Fruit fly (Drosophila melanogaster): ENCODE results near the gene Twdlalpha.

The Twdlalpha gene

dm6 chrX:16751579-16752156 is 9.0 kb downstream of the Twdlalpha start, which contains the start of gene goe:
goe (minus strand) TSS chrX:16751910.
- TF ChIP-seq CG8478 (optimal IDR thresholded peaks at IDR 0.05), result no peak
- peak; percentile 18 to 63 for TF ChIP-seq CTCF (optimal IDR thresholded peaks at IDR 0.05)

dm6 chrX:16753066-16753465 is 10.4 kb downstream of the Twdlalpha start:
- TF ChIP-seq CG8478 (optimal IDR thresholded peaks at IDR 0.05) (no peak), CTCF (optimal IDR thresholded peaks at IDR 0.05) (peak in 1 of 2 experiments; percentile 47)

dm6 chrX:16757645-16758044 is 15.0 kb downstream of the Twdlalpha start:
- TF ChIP-seq CG8478 (optimal IDR thresholded peaks at IDR 0.05) (no peak), CTCF (optimal IDR thresholded peaks at IDR 0.05) (no peak)

- TF ChIP-seq CG8478 (optimal IDR thresholded peaks at IDR 0.05) (no peak), CTCF (optimal IDR thresholded peaks at IDR 0.05) (no peak)
Observed at dm6 chrX:16760542-16760941, 17.9 kb downstream of the Twdlalpha start.

dm6 chrX:16761531-16761930 is 18.9 kb downstream of the Twdlalpha start:
- TF ChIP-seq CTCF (optimal IDR thresholded peaks at IDR 0.05) (no peak), CG8478 (optimal IDR thresholded peaks at IDR 0.05) (no peak)

dm6 chrX:16764955-16765354 is 22.3 kb downstream of the Twdlalpha start:
- TF ChIP-seq CG8478 (optimal IDR thresholded peaks at IDR 0.05) (no peak), CTCF (optimal IDR thresholded peaks at IDR 0.05) (no peak)

dm6 chrX:16765809-16766208 is 23.2 kb downstream of the Twdlalpha start:
- TF ChIP-seq CG8478 (optimal IDR thresholded peaks at IDR 0.05) (no peak), CTCF (optimal IDR thresholded peaks at IDR 0.05) (no peak)

dm6 chrX:16766868-16767431 is 24.3 kb downstream of the Twdlalpha start:
- TF ChIP-seq CTCF (optimal IDR thresholded peaks at IDR 0.05) (no peak), CG8478 (optimal IDR thresholded peaks at IDR 0.05) (no peak)

dm6 chrX:16768770-16769169 is 26.1 kb downstream of the Twdlalpha start:
- no peak for TF ChIP-seq CTCF (optimal IDR thresholded peaks at IDR 0.05)
- TF ChIP-seq CG8478 (optimal IDR thresholded peaks at IDR 0.05), result no peak

dm6 chrX:16772882-16773827 is 30.5 kb downstream of the Twdlalpha start:
- no peak for TF ChIP-seq CG8478 (optimal IDR thresholded peaks at IDR 0.05)
- no peak for TF ChIP-seq CTCF (optimal IDR thresholded peaks at IDR 0.05)

- TF ChIP-seq CG8478 (optimal IDR thresholded peaks at IDR 0.05), result no peak
- no peak for TF ChIP-seq CTCF (optimal IDR thresholded peaks at IDR 0.05)
Observed at dm6 chrX:16774201-16775061, 31.8 kb downstream of the Twdlalpha start.

dm6 chrX:16775083-16775482 is 32.4 kb downstream of the Twdlalpha start:
- TF ChIP-seq CG8478 (optimal IDR thresholded peaks at IDR 0.05) (no peak), CTCF (optimal IDR thresholded peaks at IDR 0.05) (no peak)

dm6 chrX:16778138-16778672 is 35.6 kb downstream of the Twdlalpha start:
- TF ChIP-seq CG8478 (optimal IDR thresholded peaks at IDR 0.05) (no peak), CTCF (optimal IDR thresholded peaks at IDR 0.05) (no peak)

dm6 chrX:16780244-16780643 is 37.6 kb downstream of the Twdlalpha start:
- no peak for TF ChIP-seq CTCF (optimal IDR thresholded peaks at IDR 0.05)
- TF ChIP-seq CG8478 (optimal IDR thresholded peaks at IDR 0.05), result no peak

Measured in S2 (cell line).